Worm (Caenorhabditis elegans) whole organism, young adult: ENCODE data around the gene F46F5.1.

Experiments used
- B0019.2 ChIP-seq: fragments of 200-800 bp; sonication (Bioruptor generic); conservative IDR thresholded peaks from 2 replicates; pipeline ENCODE4 v1.3.6; 2022; ENCODE audit warnings: missing genetic modification reagents, missing genetic modification characterization, missing compliant biosample characterization
- B0035.1 ChIP-seq: sonication (generic microtip); optimal IDR thresholded peaks from 2 replicates; lab custom pipeline; 2016; ENCODE audit warnings: missing genetic modification characterization, mild to moderate bottlenecking, missing compliant biosample characterization, missing genotype, missing genetic modification reagents
- C06A6.2 ChIP-seq: fragments of 200-800 bp; sonication (Bioruptor generic); conservative IDR thresholded peaks from 2 replicates; pipeline ENCODE4 v1.3.6; 2022; ENCODE audit warnings: missing genetic modification characterization, missing compliant biosample characterization
- C17E4.6 ChIP-seq: fragments of 200-800 bp; sonication (Bioruptor generic); IDR thresholded peaks from 2 replicates; pipeline ENCODE4 v1.3.6; 2022; ENCODE audit warnings: missing genetic modification reagents, missing genetic modification characterization, missing compliant biosample characterization
- F52B5.7 ChIP-seq: sonication (generic microtip); optimal IDR thresholded peaks from 2 replicates; lab custom pipeline; 2016; ENCODE audit warnings: mild to moderate bottlenecking, missing genetic modification characterization, missing compliant biosample characterization
- F57A8.1 ChIP-seq: fragments of 200-800 bp; sonication (Bioruptor generic); optimal IDR thresholded peaks from 2 replicates; lab custom pipeline; 2018; ENCODE audit warnings: mild to moderate bottlenecking, missing genetic modification characterization, moderate library complexity, missing compliant biosample characterization
- F57C9.4 ChIP-seq: sonication (generic microtip); optimal IDR thresholded peaks from 2 replicates; lab custom pipeline; 2017; ENCODE audit warnings: mild to moderate bottlenecking, missing genetic modification characterization, missing compliant biosample characterization
- K11D2.4 ChIP-seq: fragments of 200-800 bp; sonication (Bioruptor generic); IDR thresholded peaks from 2 replicates; pipeline ENCODE4 v1.3.6; 2022; ENCODE audit warnings: missing genetic modification reagents, missing genetic modification characterization, missing compliant biosample characterization
- T26A5.8 ChIP-seq: sonication (generic microtip); optimal IDR thresholded peaks from 2 replicates; lab custom pipeline; 2016; ENCODE audit warnings: missing genetic modification characterization, missing compliant biosample characterization
- Y79H2A.3 ChIP-seq: fragments of 200-800 bp; sonication (Bioruptor generic); conservative IDR thresholded peaks from 2 replicates; pipeline ENCODE4 v1.3.6; 2022; ENCODE audit warnings: missing genetic modification reagents, missing genetic modification characterization, missing compliant biosample characterization
- Y95B8A.8 ChIP-seq: fragments of 200-800 bp; sonication (Bioruptor generic); IDR thresholded peaks from 2 replicates; pipeline ENCODE4 v1.3.6; 2022; ENCODE audit warnings: missing genetic modification reagents, missing genetic modification characterization, missing compliant biosample characterization
- akir-1 ChIP-seq: fragments of 200-800 bp; sonication (Bioruptor generic); optimal IDR thresholded peaks from 2 replicates; lab custom pipeline; 2018; ENCODE audit warnings: mild to moderate bottlenecking, missing genetic modification characterization, moderate library complexity, missing compliant biosample characterization
- aptf-2 ChIP-seq: fragments of 200-800 bp; sonication (Bioruptor generic); conservative IDR thresholded peaks from 2 replicates; pipeline ENCODE4 v1.3.6; 2022; ENCODE audit warnings: missing genetic modification reagents, missing genetic modification characterization, missing compliant biosample characterization
- atf-7 ChIP-seq: sonication (generic microtip); optimal IDR thresholded peaks from 2 replicates; lab custom pipeline; 2017; ENCODE audit warnings: mild to moderate bottlenecking, missing genetic modification characterization, missing compliant biosample characterization
- attf-3 ChIP-seq: fragments of 200-800 bp; sonication (Bioruptor generic); conservative IDR thresholded peaks from 2 replicates; pipeline ENCODE4 v1.3.6; 2022; ENCODE audit warnings: missing genetic modification reagents, missing genetic modification characterization, missing compliant biosample characterization
- bed-1 ChIP-seq: fragments of 200-800 bp; sonication (Bioruptor generic); IDR thresholded peaks from 2 replicates; pipeline ENCODE4 v1.3.6; 2022; ENCODE audit warnings: missing genetic modification reagents, missing genetic modification characterization, missing compliant biosample characterization
- ceh-58 ChIP-seq: fragments of 200-800 bp; sonication (Bioruptor generic); IDR thresholded peaks from 2 replicates; pipeline ENCODE4 v1.3.6; 2022; ENCODE audit warnings: missing genetic modification characterization, missing compliant biosample characterization
- ceh-79 ChIP-seq: sonication (generic microtip); optimal IDR thresholded peaks from 2 replicates; lab custom pipeline; 2017; ENCODE audit warnings: mild to moderate bottlenecking, missing genetic modification characterization, missing compliant biosample characterization
- ceh-91 ChIP-seq: fragments of 200-800 bp; sonication (Bioruptor generic); IDR thresholded peaks from 2 replicates; pipeline ENCODE4 v1.3.6; 2022; ENCODE audit warnings: missing genetic modification reagents, missing genetic modification characterization, missing compliant biosample characterization
- chd-7 ChIP-seq: sonication (generic microtip); optimal IDR thresholded peaks from 2 replicates; lab custom pipeline; 2016; ENCODE audit warnings: mild to moderate bottlenecking, missing genetic modification characterization, moderate library complexity, missing compliant biosample characterization
- die-1 ChIP-seq: sonication (generic microtip); optimal IDR thresholded peaks from 2 replicates; lab custom pipeline; 2016; ENCODE audit warnings: missing genotype, mild to moderate bottlenecking, missing genetic modification characterization, missing compliant biosample characterization
- dox-1 ChIP-seq: fragments of 200-800 bp; sonication (Bioruptor generic); IDR thresholded peaks from 2 replicates; pipeline ENCODE4 v1.3.6; 2022; ENCODE audit warnings: missing genetic modification reagents, missing genetic modification characterization, missing compliant biosample characterization
- dpff-1 ChIP-seq: sonication (generic microtip); optimal IDR thresholded peaks from 2 replicates; lab custom pipeline; 2017; ENCODE audit warnings: mild to moderate bottlenecking, missing genetic modification characterization, missing compliant biosample characterization
- egl-18 ChIP-seq: fragments of 200-800 bp; sonication (Bioruptor generic); IDR thresholded peaks from 2 replicates; pipeline ENCODE4 v1.3.6; 2022; ENCODE audit warnings: missing genetic modification reagents, missing genetic modification characterization, missing compliant biosample characterization
- egrh-3 ChIP-seq: fragments of 200-800 bp; sonication (Bioruptor generic); IDR thresholded peaks from 2 replicates; pipeline ENCODE4 v1.3.6; 2022; ENCODE audit warnings: missing genetic modification reagents, missing genetic modification characterization, missing compliant biosample characterization
- hlh-12 ChIP-seq: sonication (generic microtip); optimal IDR thresholded peaks from 2 replicates; lab custom pipeline; 2016; ENCODE audit warnings: missing genetic modification characterization, missing compliant biosample characterization
- lag-1 ChIP-seq: fragments of 200-800 bp; sonication (Bioruptor generic); IDR thresholded peaks from 2 replicates; pipeline ENCODE4 v1.3.6; 2022; ENCODE audit warnings: missing genetic modification reagents, missing genetic modification characterization, missing compliant biosample characterization
- let-526 ChIP-seq: fragments of 200-800 bp; sonication (Bioruptor generic); IDR thresholded peaks from 2 replicates; pipeline ENCODE4 v1.3.6; 2022; ENCODE audit warnings: missing genetic modification reagents, missing genetic modification characterization, missing compliant biosample characterization
- madf-10 ChIP-seq: sonication (generic microtip); optimal IDR thresholded peaks from 2 replicates; lab custom pipeline; 2016; ENCODE audit warnings: mild to moderate bottlenecking, missing genetic modification characterization, missing compliant biosample characterization
- madf-3 ChIP-seq: fragments of 200-800 bp; sonication (Bioruptor generic); IDR thresholded peaks from 2 replicates; pipeline ENCODE4 v1.3.6; 2022; ENCODE audit warnings: missing genetic modification reagents, missing genetic modification characterization, missing compliant biosample characterization
- madf-8 ChIP-seq: fragments of 200-800 bp; sonication (Bioruptor generic); conservative IDR thresholded peaks from 2 replicates; pipeline ENCODE4 v1.3.6; 2022; ENCODE audit warnings: missing genetic modification reagents, missing genetic modification characterization, missing compliant biosample characterization
- mes-4 ChIP-seq: sonication (generic microtip); optimal IDR thresholded peaks from 2 replicates; lab custom pipeline; 2016; ENCODE audit warnings: missing genotype, missing genetic modification characterization, missing compliant biosample characterization
- nfya-1 ChIP-seq: sonication (generic microtip); optimal IDR thresholded peaks from 2 replicates; lab custom pipeline; 2017; ENCODE audit warnings: antibody characterized with exemption, missing compliant biosample characterization, missing genetic modification characterization, borderline replicate concordance; ENCODE audit not compliant: insufficient read depth
- nhr-179 ChIP-seq: sonication (generic microtip); optimal IDR thresholded peaks from 2 replicates; lab custom pipeline; 2016; ENCODE audit warnings: mild to moderate bottlenecking, missing genetic modification characterization, missing compliant biosample characterization
- nhr-27 ChIP-seq: fragments of 200-800 bp; sonication (Bioruptor generic); optimal IDR thresholded peaks from 2 replicates; lab custom pipeline; 2018; ENCODE audit warnings: mild to moderate bottlenecking, missing genetic modification characterization, moderate library complexity, missing compliant biosample characterization
- nhr-90 ChIP-seq: sonication (generic microtip); optimal IDR thresholded peaks from 2 replicates; lab custom pipeline; 2016; ENCODE audit warnings: missing genotype, mild to moderate bottlenecking, missing genetic modification characterization, missing compliant biosample characterization
- repo-1 ChIP-seq: sonication (generic microtip); optimal IDR thresholded peaks from 2 replicates; lab custom pipeline; 2017; ENCODE audit warnings: mild to moderate bottlenecking, missing genetic modification characterization, missing compliant biosample characterization
- rpc-1 ChIP-seq, 2 experiments: fragments of 150-350 bp in 1 of 2; sonication (generic microtip) in 1 of 2; optimal IDR thresholded peaks; 2 replicates each; lab custom pipeline; 2014 to 2018; ENCODE audit warnings: missing biosample characterization in 1 of 2, missing genetic modification characterization in 1 of 2, missing genetic modification reagents in 1 of 2, missing genotype in 1 of 2
- sea-2 ChIP-seq: fragments of 200-800 bp; sonication (Bioruptor generic); IDR thresholded peaks from 2 replicates; pipeline ENCODE4 v1.3.6; 2022; ENCODE audit warnings: missing genetic modification characterization, missing compliant biosample characterization
- snpc-3.4 ChIP-seq: sonication (generic microtip); optimal IDR thresholded peaks from 2 replicates; lab custom pipeline; 2017; ENCODE audit warnings: missing genetic modification characterization, mild to moderate bottlenecking, missing compliant biosample characterization, antibody characterized with exemption, moderate library complexity, missing genotype, missing genetic modification reagents
- somi-1 ChIP-seq: fragments of 200-800 bp; sonication (Bioruptor generic); optimal IDR thresholded peaks from 2 replicates; lab custom pipeline; 2018; ENCODE audit warnings: mild to moderate bottlenecking, missing genetic modification characterization, missing compliant biosample characterization
- sptf-2 ChIP-seq: fragments of 200-800 bp; sonication (Bioruptor generic); optimal IDR thresholded peaks from 2 replicates; lab custom pipeline; 2018; ENCODE audit warnings: mild to moderate bottlenecking, missing genetic modification characterization, missing compliant biosample characterization
- tbp1 ChIP-seq: fragments of 200-800 bp; sonication (Bioruptor generic); optimal IDR thresholded peaks from 2 replicates; lab custom pipeline; 2018; ENCODE audit warnings: mild to moderate bottlenecking, missing genetic modification characterization, missing compliant biosample characterization
- zfh-2 ChIP-seq: fragments of 200-800 bp; sonication (Bioruptor generic); conservative IDR thresholded peaks from 2 replicates; pipeline ENCODE4 v1.3.6; 2022; ENCODE audit warnings: missing genetic modification reagents, missing genetic modification characterization, missing compliant biosample characterization
- ztf-18 ChIP-seq: sonication (generic microtip); optimal IDR thresholded peaks from 2 replicates; lab custom pipeline; 2016; ENCODE audit warnings: missing genotype, mild to moderate bottlenecking, missing genetic modification characterization, missing compliant biosample characterization
- ztf-22 ChIP-seq: fragments of 200-800 bp; sonication (Bioruptor generic); optimal IDR thresholded peaks from 2 replicates; lab custom pipeline; 2018; ENCODE audit warnings: mild to moderate bottlenecking, missing genetic modification characterization, moderate library complexity, missing compliant biosample characterization
- ztf-28 ChIP-seq: fragments of 200-800 bp; sonication (Bioruptor generic); IDR thresholded peaks from 2 replicates; pipeline ENCODE4 v1.3.6; 2022; ENCODE audit warnings: missing genetic modification reagents, missing genetic modification characterization, missing compliant biosample characterization

Gene F46F5.1

DNA sequence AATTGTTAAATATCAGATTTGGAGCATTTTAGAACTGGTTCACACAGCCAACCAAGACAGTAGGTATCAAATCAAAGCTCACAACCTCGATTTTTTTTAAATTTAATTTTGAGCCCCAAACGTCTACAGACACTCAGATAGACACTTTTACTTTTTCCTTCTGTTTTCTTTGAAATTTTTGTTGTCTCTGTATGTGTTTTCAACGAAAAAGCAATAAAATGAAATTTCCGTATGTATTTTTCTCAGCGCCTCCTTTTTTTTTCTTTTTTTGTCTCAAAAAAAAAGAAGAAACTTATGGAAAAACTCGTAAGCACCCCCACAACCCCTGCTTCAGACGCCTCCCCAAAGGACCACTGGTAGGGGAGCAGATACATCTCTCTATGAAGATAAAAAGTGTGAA is 17.9 kb downstream of the F46F5.1 start:
- TF ChIP-seq ceh-79 (tag; lab: Kevin White, UChicago) (no peak), zfh-2 (no peak), rpc-1 (optimal IDR thresholded peaks at IDR 0.05; lab: Kevin White, UChicago) (no peak), rpc-1 (tag; optimal IDR thresholded peaks at IDR 0.05; lab: Kevin White, UChicago) (no peak), lag-1 (GFP tag; lab: Robert Waterston, UW) (no peak), sptf-2 (no peak), hlh-12 (tag; lab: Kevin White, UChicago) (no peak), akir-1 (GFP tag; lab: Kevin White, UChicago) (no peak), madf-8 (no peak), C17E4.6 (GFP tag; lab: Robert Waterston, UW) (no peak)

DNA sequence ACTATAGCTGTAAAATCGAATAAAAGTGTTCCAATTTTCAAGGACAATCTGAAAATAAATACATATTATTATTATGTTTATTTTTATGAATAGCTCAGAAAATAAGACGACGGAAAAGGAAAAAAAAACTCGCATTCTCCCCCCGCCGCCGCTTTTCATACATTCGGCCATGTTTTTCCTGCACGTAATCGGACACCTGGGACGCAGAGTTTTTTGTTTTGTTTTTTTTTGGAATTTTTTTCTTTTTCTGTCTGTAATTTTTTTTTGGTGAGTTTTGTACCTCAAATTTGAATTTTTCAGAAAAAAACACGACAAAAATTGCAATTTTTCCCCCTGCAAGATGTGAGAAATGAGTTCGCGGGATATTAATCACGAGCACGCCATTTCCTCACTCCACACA is 21.5 kb downstream of the F46F5.1 start, which contains the start of gene C08G5.6:
C08G5.6 (plus strand) TSS at position 301 of the 400 bp plus-strand sequence.
- TF ChIP-seq atf-7 (no peak), F57C9.4 (tag; lab: Kevin White, UChicago) (no peak), F52B5.7 (tag; lab: Kevin White, UChicago) (no peak), aptf-2 (no peak), nhr-27 (no peak), T26A5.8 (no peak), tbp1 (GFP tag; lab: Kevin White, UChicago) (no peak), dox-1 (no peak), chd-7 (no peak), egrh-3 (GFP tag; lab: Robert Waterston, UW) (no peak), ztf-28 (no peak), ztf-22 (GFP tag; lab: Kevin White, UChicago) (no peak), egl-18 (GFP tag; lab: Robert Waterston, UW) (no peak)

DNA sequence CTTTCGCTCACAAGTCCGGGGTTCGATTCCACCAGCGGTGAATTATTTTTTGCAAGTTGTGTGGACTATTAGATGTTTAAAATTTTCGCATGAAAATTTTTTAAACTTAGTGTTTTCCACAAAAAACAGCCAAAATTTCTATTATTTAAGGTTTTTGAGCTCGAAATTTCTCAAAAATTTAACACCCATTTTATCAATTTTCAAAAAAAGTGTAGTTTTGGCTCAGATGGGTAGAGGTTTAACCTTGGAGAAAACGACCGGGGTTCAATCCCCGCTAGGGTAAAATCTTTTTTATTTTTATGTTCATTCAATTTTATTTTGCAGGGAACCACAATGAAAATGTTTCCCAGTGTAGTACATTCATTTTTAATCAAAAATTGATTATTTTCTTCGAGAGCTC is 22.5 kb downstream of the F46F5.1 start:
- TF ChIP-seq egl-18 (GFP tag; lab: Robert Waterston, UW) (no peak), die-1 (tag; lab: Kevin White, UChicago) (peak; percentile 44), ztf-18 (tag; lab: Kevin White, UChicago) (peak; percentile 32), somi-1 (GFP tag; lab: Kevin White, UChicago) (no peak), snpc-3.4 (no peak), nhr-179 (no peak), hlh-12 (tag; lab: Kevin White, UChicago) (no peak), K11D2.4 (no peak), Y79H2A.3 (GFP tag; lab: Robert Waterston, UW) (no peak), nhr-90 (tag; lab: Kevin White, UChicago) (no peak), T26A5.8 (no peak), ceh-58 (no peak), tbp1 (GFP tag; lab: Kevin White, UChicago) (peak; percentile 82), ztf-22 (GFP tag; lab: Kevin White, UChicago) (no peak), C06A6.2 (GFP tag; lab: Robert Waterston, UW) (no peak), madf-10 (tag; lab: Kevin White, UChicago) (no peak), mes-4 (tag; lab: Kevin White, UChicago) (no peak), repo-1 (tag; lab: Kevin White, UChicago) (no peak), egrh-3 (GFP tag; lab: Robert Waterston, UW) (no peak), attf-3 (GFP tag; lab: Robert Waterston, UW) (no peak), ceh-91 (GFP tag; lab: Robert Waterston, UW) (no peak), let-526 (GFP tag; lab: Robert Waterston, UW) (no peak), aptf-2 (no peak), Y95B8A.8 (no peak), F57A8.1 (no peak), B0019.2 (GFP tag; lab: Robert Waterston, UW) (no peak), madf-3 (GFP tag; lab: Robert Waterston, UW) (no peak), dpff-1 (tag; lab: Kevin White, UChicago) (no peak), B0035.1 (no peak), sea-2 (GFP tag; lab: Robert Waterston, UW) (no peak), nfya-1 (tag; lab: Kevin White, UChicago) (no peak), bed-1 (GFP tag; lab: Robert Waterston, UW) (no peak)
